Fruit fly (Drosophila melanogaster): ENCODE data around the gene Muc4B.

- no peak for TF ChIP-seq Crg-1 (GFP tag; optimal IDR thresholded peaks at IDR 0.05)
- no peak for TF ChIP-seq cnc (optimal IDR thresholded peaks at IDR 0.05)
- TF ChIP-seq kay (GFP tag; ENCODE audit: borderline replicate concordance): no peak
- no peak for TF ChIP-seq CG12768 (GFP tag; optimal IDR thresholded peaks at IDR 0.05)
- TF ChIP-seq Clk (GFP tag; optimal IDR thresholded peaks at IDR 0.05): no peak
Observed at dm6 chrX:4217294-4217693, 28.6 kb downstream of the Muc4B start, which contains the start of gene CG15571.
